Worm (Caenorhabditis elegans) whole organism, L4 larva: ENCODE data around the gene lec-6.

Source experiments
- F26F4.8 ChIP-seq: fragments of 200-800 bp; sonication (Bioruptor generic); conservative IDR thresholded peaks from 2 replicates; pipeline ENCODE4 v1.3.6; 2022; ENCODE audit warnings: missing genetic modification characterization, missing compliant biosample characterization
- R02D3.7 ChIP-seq: fragments of 150-350 bp; sonication (generic microtip); optimal IDR thresholded peaks from 3 replicates; lab custom pipeline; 2014; ENCODE audit warnings: missing biosample characterization, missing genetic modification characterization
- Y5F2A.4 ChIP-seq: fragments of 200-800 bp; sonication (Bioruptor generic); optimal IDR thresholded peaks from 2 replicates; lab custom pipeline; 2018; ENCODE audit warnings: mild to moderate bottlenecking, missing genetic modification characterization, missing compliant biosample characterization
- Y75B8A.6 ChIP-seq: fragments of 200-800 bp; sonication (Bioruptor generic); IDR thresholded peaks from 2 replicates; pipeline ENCODE4 v1.3.6; 2022; ENCODE audit warnings: missing genetic modification reagents, missing genetic modification characterization, missing compliant biosample characterization
- ZK337.2 ChIP-seq: fragments of 200-800 bp; sonication (Bioruptor generic); IDR thresholded peaks from 2 replicates; pipeline ENCODE4 v1.3.6; 2022; ENCODE audit warnings: missing genetic modification reagents, missing genetic modification characterization, missing compliant biosample characterization
- aha-1 ChIP-seq: fragments of 150-350 bp; peaks from one replicate; lab custom pipeline; 2014; ENCODE audit warnings: missing biosample characterization, missing genetic modification characterization
- ceh-28 ChIP-seq: fragments of 150-350 bp; optimal IDR thresholded peaks from 2 replicates; lab custom pipeline; 2014; ENCODE audit warnings: missing biosample characterization, missing genetic modification reagents, missing genetic modification characterization
- ceh-44 ChIP-seq: fragments of 200-800 bp; sonication (Bioruptor generic); IDR thresholded peaks from 2 replicates; pipeline ENCODE4 v1.3.6; 2022; ENCODE audit warnings: missing genetic modification reagents, missing genetic modification characterization, missing compliant biosample characterization
- cey-2 ChIP-seq: sonication (generic microtip); optimal IDR thresholded peaks from 3 replicates; lab custom pipeline; 2017; ENCODE audit warnings: missing genetic modification characterization, mild to moderate bottlenecking, missing compliant biosample characterization, antibody characterized with exemption, borderline replicate concordance; ENCODE audit not compliant: insufficient read depth
- daf-12 ChIP-seq: fragments of 150-350 bp; optimal IDR thresholded peaks from 2 replicates; lab custom pipeline; 2014; ENCODE audit warnings: missing biosample characterization, missing genetic modification reagents, missing genetic modification characterization
- daf-19 ChIP-seq: fragments of 200-800 bp; sonication (Bioruptor generic); conservative IDR thresholded peaks from 2 replicates; pipeline ENCODE4 v1.3.6; 2022; ENCODE audit warnings: missing genetic modification characterization, missing compliant biosample characterization
- dmd-8 ChIP-seq: fragments of 200-800 bp; sonication (Bioruptor generic); IDR thresholded peaks from 2 replicates; pipeline ENCODE4 v1.3.6; 2022; ENCODE audit warnings: missing genetic modification characterization, missing compliant biosample characterization
- dpl-1 ChIP-seq: fragments of 150-350 bp; optimal IDR thresholded peaks from 2 replicates; lab custom pipeline; 2014; ENCODE audit warnings: missing biosample characterization, missing genetic modification reagents, missing genetic modification characterization
- duxl-1 ChIP-seq: sonication (generic microtip); optimal IDR thresholded peaks from 2 replicates; lab custom pipeline; 2016; ENCODE audit warnings: mild to moderate bottlenecking, missing genetic modification characterization, moderate library complexity, missing compliant biosample characterization; ENCODE audit not compliant: poor library complexity
- dve-1 ChIP-seq: sonication (generic microtip); optimal IDR thresholded peaks from 2 replicates; lab custom pipeline; 2017; ENCODE audit warnings: antibody characterized with exemption, mild to moderate bottlenecking, missing genetic modification characterization, missing compliant biosample characterization; ENCODE audit not compliant: insufficient read depth
- egl-27 ChIP-seq: sonication (generic microtip); optimal IDR thresholded peaks from 3 replicates; lab custom pipeline; 2017; ENCODE audit warnings: missing biosample characterization, missing genetic modification reagents, missing genetic modification characterization
- egl-43 ChIP-seq: fragments of 200-800 bp; sonication (Bioruptor generic); IDR thresholded peaks from 2 replicates; pipeline ENCODE4 v1.3.6; 2022; ENCODE audit warnings: missing genetic modification reagents, missing genetic modification characterization, missing compliant biosample characterization
- fkh-10 ChIP-seq: fragments of 150-350 bp; optimal IDR thresholded peaks from 2 replicates; lab custom pipeline; 2014; ENCODE audit warnings: missing biosample characterization, missing genetic modification reagents, missing genetic modification characterization
- fos-1 ChIP-seq: fragments of 150-350 bp; optimal IDR thresholded peaks from 2 replicates; lab custom pipeline; 2014; ENCODE audit warnings: missing biosample characterization, missing genetic modification characterization
- gei-8 ChIP-seq: fragments of 200-800 bp; sonication (Bioruptor generic); optimal IDR thresholded peaks from 2 replicates; lab custom pipeline; 2018; ENCODE audit warnings: mild to moderate bottlenecking, missing genetic modification characterization, missing compliant biosample characterization
- hif-1 ChIP-seq, 2 experiments: sonication (generic microtip); optimal IDR thresholded peaks; 2 replicates each; lab custom pipeline; 2016 to 2017; ENCODE audit warnings: missing compliant biosample characterization in 2 of 2, missing genetic modification characterization in 2 of 2, missing genetic modification reagents in 2 of 2, missing genotype in 2 of 2, mild to moderate bottlenecking in 1 of 2
- hlh-30 ChIP-seq: sonication (generic microtip); optimal IDR thresholded peaks from 2 replicates; lab custom pipeline; 2017; ENCODE audit warnings: antibody characterized with exemption, mild to moderate bottlenecking, missing genetic modification characterization, missing compliant biosample characterization; ENCODE audit not compliant: insufficient read depth
- hmg-1.1 ChIP-seq: fragments of 200-800 bp; sonication (Bioruptor generic); IDR thresholded peaks from 2 replicates; pipeline ENCODE4 v1.3.6; 2022; ENCODE audit warnings: missing genetic modification reagents, missing genetic modification characterization, missing compliant biosample characterization
- lim-7 ChIP-seq: fragments of 200-800 bp; sonication (Bioruptor generic); IDR thresholded peaks from 2 replicates; pipeline ENCODE4 v1.3.6; 2022; ENCODE audit warnings: missing genetic modification characterization, missing compliant biosample characterization
- lin-1 ChIP-seq: fragments of 200-800 bp; sonication (Bioruptor generic); IDR thresholded peaks from 2 replicates; pipeline ENCODE4 v1.3.6; 2022; ENCODE audit warnings: missing genetic modification reagents, missing genetic modification characterization, missing compliant biosample characterization
- lin-15B ChIP-seq: fragments of 150-350 bp; sonication (generic microtip); optimal IDR thresholded peaks from 3 replicates; lab custom pipeline; 2014; ENCODE audit warnings: missing biosample characterization, missing genetic modification characterization
- lin-29 ChIP-seq: fragments of 200-800 bp; sonication (Bioruptor generic); IDR thresholded peaks from 2 replicates; pipeline ENCODE4 v1.3.6; 2022; ENCODE audit warnings: missing genetic modification reagents, missing genetic modification characterization, missing compliant biosample characterization
- lir-3 ChIP-seq: sonication (generic microtip); optimal IDR thresholded peaks from 2 replicates; lab custom pipeline; 2016; ENCODE audit warnings: mild to moderate bottlenecking, missing genetic modification characterization, missing compliant biosample characterization
- lsy-2 ChIP-seq, 2 experiments: fragments of 150-350 bp in 1 of 2; sonication (generic microtip) in 1 of 2; optimal IDR thresholded peaks; 2 replicates each; lab custom pipeline; 2014 to 2017; ENCODE audit warnings: missing biosample characterization in 2 of 2, missing genetic modification characterization in 2 of 2
- mdl-1 ChIP-seq, 2 experiments: fragments of 150-350 bp in 1 of 2; sonication (generic microtip) in 1 of 2; optimal IDR thresholded peaks; 2 replicates each; lab custom pipeline; 2014 to 2017; ENCODE audit warnings: missing biosample characterization in 2 of 2, missing genetic modification characterization in 2 of 2
- mdt-29 ChIP-seq: fragments of 200-800 bp; sonication (Bioruptor generic); IDR thresholded peaks from 2 replicates; pipeline ENCODE4 v1.3.6; 2022; ENCODE audit warnings: missing genetic modification reagents, missing genetic modification characterization, missing compliant biosample characterization
- mep-1 ChIP-seq: fragments of 150-350 bp; sonication (generic microtip); optimal IDR thresholded peaks from 3 replicates; lab custom pipeline; 2014; ENCODE audit warnings: missing biosample characterization, missing genetic modification characterization
- mxl-2 ChIP-seq: fragments of 200-800 bp; sonication (Bioruptor generic); conservative IDR thresholded peaks from 2 replicates; pipeline ENCODE4 v1.3.6; 2022; ENCODE audit warnings: missing genetic modification reagents, missing genetic modification characterization, missing compliant biosample characterization
- nhr-10 ChIP-seq: fragments of 150-350 bp; optimal IDR thresholded peaks from 2 replicates; lab custom pipeline; 2014; ENCODE audit warnings: missing biosample characterization, missing genetic modification characterization
- nhr-102 ChIP-seq: sonication (generic microtip); optimal IDR thresholded peaks from 2 replicates; lab custom pipeline; 2016; ENCODE audit warnings: mild to moderate bottlenecking, missing genetic modification characterization, moderate library complexity, missing compliant biosample characterization
- nhr-11 ChIP-seq: fragments of 150-350 bp; optimal IDR thresholded peaks from 2 replicates; lab custom pipeline; 2014; ENCODE audit warnings: missing biosample characterization, missing genetic modification characterization
- nhr-48 ChIP-seq: sonication (generic microtip); optimal IDR thresholded peaks from 2 replicates; lab custom pipeline; 2016; ENCODE audit warnings: mild to moderate bottlenecking, missing genetic modification characterization, missing compliant biosample characterization
- nhr-6 ChIP-seq: fragments of 150-350 bp; optimal IDR thresholded peaks from 2 replicates; lab custom pipeline; 2014; ENCODE audit warnings: missing biosample characterization, missing genetic modification characterization
- rbr-2 ChIP-seq: sonication (generic microtip); optimal IDR thresholded peaks from 2 replicates; lab custom pipeline; 2016; ENCODE audit warnings: missing genotype, missing genetic modification characterization, missing compliant biosample characterization
- sdz-12 ChIP-seq: fragments of 200-800 bp; sonication (Bioruptor generic); optimal IDR thresholded peaks from 2 replicates; lab custom pipeline; 2018; ENCODE audit warnings: mild to moderate bottlenecking, missing genetic modification characterization, missing compliant biosample characterization
- set-16 ChIP-seq: fragments of 200-800 bp; sonication (Bioruptor generic); IDR thresholded peaks from 2 replicates; pipeline ENCODE4 v1.3.6; 2022; ENCODE audit warnings: missing genetic modification reagents, missing genetic modification characterization, missing compliant biosample characterization
- snpc-4 ChIP-seq: fragments of 150-350 bp; optimal IDR thresholded peaks from 2 replicates; lab custom pipeline; 2014; ENCODE audit warnings: missing biosample characterization, missing genetic modification characterization
- spr-3 ChIP-seq: fragments of 200-800 bp; sonication (Bioruptor generic); optimal IDR thresholded peaks from 2 replicates; lab custom pipeline; 2018; ENCODE audit warnings: mild to moderate bottlenecking, missing genetic modification characterization, missing compliant biosample characterization
- tra-1 ChIP-seq: fragments of 200-800 bp; sonication (Bioruptor generic); IDR thresholded peaks from 2 replicates; pipeline ENCODE4 v1.3.6; 2022; ENCODE audit warnings: missing genetic modification reagents, missing genetic modification characterization, missing compliant biosample characterization
- unc-130 ChIP-seq: sonication (generic microtip); optimal IDR thresholded peaks from 2 replicates; lab custom pipeline; 2016; ENCODE audit warnings: missing genetic modification reagents, missing genetic modification characterization, missing compliant biosample characterization
- zag-1 ChIP-seq: fragments of 150-350 bp; optimal IDR thresholded peaks from 2 replicates; lab custom pipeline; 2014; ENCODE audit warnings: missing biosample characterization, missing genetic modification characterization
- zfp-2 ChIP-seq: sonication (generic microtip); optimal IDR thresholded peaks from 2 replicates; lab custom pipeline; 2016; ENCODE audit warnings: mild to moderate bottlenecking, missing genetic modification characterization, missing compliant biosample characterization
- zfp-3 ChIP-seq: fragments of 200-800 bp; sonication (Bioruptor generic); conservative IDR thresholded peaks from 2 replicates; pipeline ENCODE4 v1.3.6; 2022; ENCODE audit warnings: missing genetic modification reagents, missing genetic modification characterization, missing compliant biosample characterization
- zip-2 ChIP-seq: fragments of 150-350 bp; optimal IDR thresholded peaks from 2 replicates; lab custom pipeline; 2014; ENCODE audit warnings: missing biosample characterization, missing genetic modification characterization
- ztf-11 ChIP-seq: fragments of 150-350 bp; optimal IDR thresholded peaks from 2 replicates; lab custom pipeline; 2014; ENCODE audit warnings: missing biosample characterization, missing genetic modification characterization

Gene lec-6

DNA sequence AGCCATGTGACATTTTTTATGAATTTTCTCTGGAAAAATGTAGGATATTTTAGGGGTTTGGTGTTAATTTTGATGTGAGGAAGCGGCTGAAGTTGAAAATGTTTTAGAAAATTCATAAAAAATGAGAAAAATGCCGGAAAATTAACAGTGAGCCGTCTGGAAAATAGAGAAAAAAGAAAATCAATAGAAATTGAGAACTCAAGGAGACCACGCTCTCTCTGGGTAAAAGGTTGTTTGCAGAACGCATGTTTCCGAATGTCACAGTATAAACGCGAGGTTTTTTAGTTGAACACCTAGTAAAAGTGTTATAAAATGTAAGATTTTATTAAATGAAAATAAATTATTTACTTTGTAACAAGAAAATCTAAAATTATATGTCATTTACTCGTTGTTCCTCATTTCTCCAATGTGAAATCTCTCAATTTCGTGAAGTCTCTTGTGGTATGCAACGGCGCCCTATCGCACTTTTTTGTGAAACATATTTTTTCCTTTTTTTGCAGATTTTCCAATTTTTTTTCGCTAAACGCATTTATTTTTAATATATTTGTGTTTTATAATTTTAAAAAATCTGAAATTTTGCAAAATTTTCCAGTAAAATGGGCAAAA, 40.1 kb upstream of the lec-6 start, which contains the start of the genes tag-266 and tag-267 (continued):
- no peak for TF ChIP-seq F26F4.8 (GFP tag; lab: Robert Waterston, UW)
- TF ChIP-seq gei-8 = no peak
- TF ChIP-seq zfp-3 (GFP tag; lab: Robert Waterston, UW) = no peak
- TF ChIP-seq unc-130 = peak; percentile 94
- no peak for TF ChIP-seq zip-2
- TF ChIP-seq mep-1 (tag; lab: Kevin White, UChicago) = peak; percentile 78
- TF ChIP-seq rbr-2 = peak; percentile 76
- no peak for TF ChIP-seq daf-19
- no peak for TF ChIP-seq lin-29 (GFP tag; lab: Robert Waterston, UW)
- no peak for TF ChIP-seq daf-12
- peak; percentile 43 for TF ChIP-seq dpl-1 (GFP tag; lab: Kevin White, UChicago)
- no peak for TF ChIP-seq lin-1 (GFP tag; lab: Robert Waterston, UW)
- peak in 1 of 2 experiments; percentile 91 for TF ChIP-seq hif-1 (tag; optimal IDR thresholded peaks at IDR 0.05; lab: Kevin White, UChicago)
- TF ChIP-seq aha-1 (tag; lab: Kevin White, UChicago) = peak; percentile 63
- peak; percentile 1 for TF ChIP-seq nhr-6 (tag; lab: Kevin White, UChicago)
- TF ChIP-seq dve-1 (tag; lab: Kevin White, UChicago) = peak; percentile 47
- TF ChIP-seq zfp-2 (tag; lab: Kevin White, UChicago) = no peak
- TF ChIP-seq zag-1 (tag; lab: Kevin White, UChicago) = no peak
- TF ChIP-seq R02D3.7 (tag; lab: Kevin White, UChicago) = no peak
- no peak for TF ChIP-seq mdt-29 (GFP tag; lab: Robert Waterston, UW)
- TF ChIP-seq Y5F2A.4 = no peak
- TF ChIP-seq hmg-1.1 (GFP tag; lab: Robert Waterston, UW) = peak; percentile 55; the same call in 1 of the 2 replicates
- peak in 1 of 2 experiments; percentile 27 for TF ChIP-seq mdl-1 (tag; optimal IDR thresholded peaks at IDR 0.05; lab: Kevin White, UChicago)
- peak; percentile 62 for TF ChIP-seq fkh-10 (GFP tag; lab: Kevin White, UChicago)
- no peak for TF ChIP-seq egl-27 (tag; lab: Kevin White, UChicago)
- peak in 1 of 2 experiments; percentile 73 for TF ChIP-seq lsy-2 (tag; optimal IDR thresholded peaks at IDR 0.05; lab: Kevin White, UChicago)
- no peak for TF ChIP-seq duxl-1 (tag; lab: Kevin White, UChicago)
- no peak for TF ChIP-seq lim-7
- no peak for TF ChIP-seq nhr-48 (tag; lab: Kevin White, UChicago)
- TF ChIP-seq spr-3 = no peak
- TF ChIP-seq sdz-12 (GFP tag; lab: Kevin White, UChicago) = no peak
- peak; percentile 44 for TF ChIP-seq nhr-11
- TF ChIP-seq lir-3 (tag; lab: Kevin White, UChicago) = peak; percentile 46
- no peak for TF ChIP-seq cey-2
- TF ChIP-seq lin-15B (tag; lab: Kevin White, UChicago) = no peak
- no peak for TF ChIP-seq mxl-2 (GFP tag; lab: Robert Waterston, UW)
- TF ChIP-seq ztf-11 (tag; lab: Kevin White, UChicago) = no peak
- TF ChIP-seq nhr-10 = no peak
- no peak for TF ChIP-seq ceh-28 (tag; lab: Kevin White, UChicago)
- TF ChIP-seq set-16 (GFP tag; lab: Robert Waterston, UW) = no peak
- TF ChIP-seq tra-1 (GFP tag; lab: Robert Waterston, UW) = no peak
- TF ChIP-seq ceh-44 (GFP tag; lab: Robert Waterston, UW) = no peak
- peak; percentile 57 for TF ChIP-seq hlh-30 (tag; lab: Kevin White, UChicago)
- TF ChIP-seq dmd-8 = no peak
- TF ChIP-seq fos-1 (tag; lab: Kevin White, UChicago) = no peak
- peak; percentile 16; the same call in 1 of the 2 replicates for TF ChIP-seq ZK337.2 (GFP tag; lab: Robert Waterston, UW)
- TF ChIP-seq egl-43 (GFP tag; lab: Robert Waterston, UW) = no peak
- no peak for TF ChIP-seq nhr-102 (tag; lab: Kevin White, UChicago)
- no peak for TF ChIP-seq snpc-4 (tag; lab: Kevin White, UChicago)
- no peak for TF ChIP-seq Y75B8A.6 (GFP tag; lab: Robert Waterston, UW)
